Worm (Caenorhabditis elegans) whole organism, L4/young adult: Measurements from ENCODE around the gene srx-118.

Source experiments
- W03F9.2 ChIP-seq: fragments of 150-350 bp; optimal IDR thresholded peaks from 2 replicates; lab custom pipeline; 2014; ENCODE audit warnings: missing biosample characterization, missing genetic modification characterization
- dao-5 ChIP-seq: sonication (generic microtip); optimal IDR thresholded peaks from 2 replicates; lab custom pipeline; 2016; ENCODE audit warnings: missing genotype, missing genetic modification characterization, moderate library complexity, missing compliant biosample characterization
- him-1 ChIP-seq: sonication (generic microtip); optimal IDR thresholded peaks from 2 replicates; lab custom pipeline; 2016; ENCODE audit warnings: missing genotype, missing genetic modification reagents, missing genetic modification characterization, missing compliant biosample characterization

ce11 chrII:12542594-12542997 lies 17.0 kb downstream of the srx-118 start:
- TF ChIP-seq W03F9.2 (tag; lab: Kevin White, UChicago): no peak
- TF ChIP-seq him-1 (tag; lab: Kevin White, UChicago): no peak
- no peak for TF ChIP-seq dao-5 (tag; lab: Kevin White, UChicago)
